Fruit fly (Drosophila melanogaster) whole organism, wandering third instar larva: Measurements from ENCODE around the gene Nbr.

Experiments
- lola ChIP-seq: fragments of >200 bp; optimal IDR thresholded peaks from 2 replicates; lab custom pipeline; 2017; ENCODE audit warnings: missing biosample characterization, missing genetic modification characterization
- sage ChIP-seq: fragments of 200-800 bp; sonication (Bioruptor generic); optimal IDR thresholded peaks from 2 replicates; lab custom pipeline; 2016; ENCODE audit warnings: missing biosample characterization, mild to moderate bottlenecking, missing genetic modification characterization

dm6 chr2L:21206193-21206592 lies 43.3 kb upstream of the Nbr start, which contains the start of gene clumsy:
- no peak for TF ChIP-seq lola (GFP tag; lab: Kevin White, UChicago)
- no peak for TF ChIP-seq sage (GFP tag; lab: Kevin White, UChicago)
